Worm (Caenorhabditis elegans) whole organism, young adult: ENCODE measurements around the gene T10G3.8.

Experiments used
- B0336.3 ChIP-seq: fragments of 200-800 bp; sonication (Bioruptor generic); IDR thresholded peaks from 2 replicates; pipeline ENCODE4 v1.3.6; 2022; ENCODE audit warnings: missing genetic modification characterization, missing compliant biosample characterization
- D2030.7 ChIP-seq: fragments of 200-800 bp; sonication (Bioruptor generic); IDR thresholded peaks from 2 replicates; pipeline ENCODE4 v1.3.6; 2022; ENCODE audit warnings: missing genetic modification reagents, missing genetic modification characterization, missing compliant biosample characterization
- F33H1.4 ChIP-seq: fragments of 200-800 bp; sonication (Bioruptor generic); IDR thresholded peaks from 2 replicates; pipeline ENCODE4 v1.3.6; 2022; ENCODE audit warnings: missing genetic modification reagents, missing genetic modification characterization, missing compliant biosample characterization
- F57A8.1 ChIP-seq: fragments of 200-800 bp; sonication (Bioruptor generic); optimal IDR thresholded peaks from 2 replicates; lab custom pipeline; 2018; ENCODE audit warnings: mild to moderate bottlenecking, missing genetic modification characterization, moderate library complexity, missing compliant biosample characterization
- F57C9.4 ChIP-seq: sonication (generic microtip); optimal IDR thresholded peaks from 2 replicates; lab custom pipeline; 2017; ENCODE audit warnings: mild to moderate bottlenecking, missing genetic modification characterization, missing compliant biosample characterization
- K11D2.4 ChIP-seq: fragments of 200-800 bp; sonication (Bioruptor generic); IDR thresholded peaks from 2 replicates; pipeline ENCODE4 v1.3.6; 2022; ENCODE audit warnings: missing genetic modification reagents, missing genetic modification characterization, missing compliant biosample characterization
- T26A5.8 ChIP-seq: sonication (generic microtip); optimal IDR thresholded peaks from 2 replicates; lab custom pipeline; 2016; ENCODE audit warnings: missing genetic modification characterization, missing compliant biosample characterization
- Y56A3A.18 ChIP-seq: fragments of 200-800 bp; sonication (Bioruptor generic); IDR thresholded peaks from 2 replicates; pipeline ENCODE4 v1.3.6; 2022; ENCODE audit warnings: missing genetic modification reagents, missing genetic modification characterization, missing compliant biosample characterization
- Y67H2A.10 ChIP-seq: fragments of 200-800 bp; sonication (Bioruptor generic); conservative IDR thresholded peaks from 2 replicates; pipeline ENCODE4 v1.3.6; 2022; ENCODE audit warnings: missing genetic modification reagents, missing genetic modification characterization, missing compliant biosample characterization
- ZK185.1 ChIP-seq: sonication (generic microtip); optimal IDR thresholded peaks from 2 replicates; lab custom pipeline; 2016; ENCODE audit warnings: mild to moderate bottlenecking, missing genetic modification characterization, missing compliant biosample characterization; ENCODE audit not compliant: poor library complexity, severe bottlenecking
- atf-7 ChIP-seq: sonication (generic microtip); optimal IDR thresholded peaks from 2 replicates; lab custom pipeline; 2017; ENCODE audit warnings: mild to moderate bottlenecking, missing genetic modification characterization, missing compliant biosample characterization
- attf-5 ChIP-seq: fragments of 200-800 bp; sonication (Bioruptor generic); optimal IDR thresholded peaks from 2 replicates; lab custom pipeline; 2018; ENCODE audit warnings: mild to moderate bottlenecking, missing genetic modification characterization, missing compliant biosample characterization
- cebp-1 ChIP-seq, 2 experiments: fragments of 200-800 bp in 1 of 2; sonication (Bioruptor generic) in 1 of 2; sonication (generic microtip) in 1 of 2; IDR thresholded peaks in 1 of 2; optimal IDR thresholded peaks in 1 of 2; 2 replicates each; pipeline versions ENCODE4 v1.3.6 to Lab custom; 2017 to 2022; ENCODE audit warnings: missing compliant biosample characterization in 2 of 2, missing genetic modification characterization in 2 of 2, mild to moderate bottlenecking in 1 of 2, missing genetic modification reagents in 1 of 2, moderate library complexity in 1 of 2
- cebp-2 ChIP-seq: fragments of 200-800 bp; sonication (Bioruptor generic); IDR thresholded peaks from 2 replicates; pipeline ENCODE4 v1.3.6; 2022; ENCODE audit warnings: missing genetic modification characterization, missing compliant biosample characterization
- ceh-100 ChIP-seq: fragments of 200-800 bp; sonication (Bioruptor generic); IDR thresholded peaks from 2 replicates; pipeline ENCODE4 v1.3.6; 2022; ENCODE audit warnings: missing genetic modification reagents, missing genetic modification characterization, missing compliant biosample characterization
- ceh-91 ChIP-seq: fragments of 200-800 bp; sonication (Bioruptor generic); IDR thresholded peaks from 2 replicates; pipeline ENCODE4 v1.3.6; 2022; ENCODE audit warnings: missing genetic modification reagents, missing genetic modification characterization, missing compliant biosample characterization
- die-1 ChIP-seq: sonication (generic microtip); optimal IDR thresholded peaks from 2 replicates; lab custom pipeline; 2016; ENCODE audit warnings: missing genotype, mild to moderate bottlenecking, missing genetic modification characterization, missing compliant biosample characterization
- dpff-1 ChIP-seq: sonication (generic microtip); optimal IDR thresholded peaks from 2 replicates; lab custom pipeline; 2017; ENCODE audit warnings: mild to moderate bottlenecking, missing genetic modification characterization, missing compliant biosample characterization
- dpl-1 ChIP-seq: fragments of 150-350 bp; optimal IDR thresholded peaks from 2 replicates; lab custom pipeline; 2014; ENCODE audit warnings: missing biosample characterization, missing genetic modification reagents, missing genetic modification characterization
- ekl-4 ChIP-seq: fragments of 200-800 bp; sonication (Bioruptor generic); IDR thresholded peaks from 2 replicates; pipeline ENCODE4 v1.3.6; 2022; ENCODE audit warnings: missing genetic modification reagents, missing genetic modification characterization, missing compliant biosample characterization
- him-1 ChIP-seq: sonication (generic microtip); optimal IDR thresholded peaks from 2 replicates; lab custom pipeline; 2016; ENCODE audit warnings: missing genotype, missing genetic modification reagents, missing genetic modification characterization, missing compliant biosample characterization
- hmg-1.2 ChIP-seq: fragments of 200-800 bp; sonication (Bioruptor generic); IDR thresholded peaks from 2 replicates; pipeline ENCODE4 v1.3.6; 2022; ENCODE audit warnings: missing genetic modification reagents, missing genetic modification characterization, missing compliant biosample characterization
- hrde-1 ChIP-seq: sonication (generic microtip); optimal IDR thresholded peaks from 2 replicates; lab custom pipeline; 2016; ENCODE audit warnings: missing genetic modification characterization, mild to moderate bottlenecking, missing compliant biosample characterization, moderate library complexity, missing genotype, missing genetic modification reagents, borderline replicate concordance
- hsf-1 ChIP-seq: fragments of 200-800 bp; sonication (Bioruptor generic); IDR thresholded peaks from 2 replicates; pipeline ENCODE4 v1.3.6; 2022; ENCODE audit warnings: missing genetic modification reagents, missing genetic modification characterization, missing compliant biosample characterization
- let-607 ChIP-seq, 2 experiments: fragments of 200-800 bp in 1 of 2; sonication (Bioruptor generic) in 1 of 2; sonication (generic microtip) in 1 of 2; optimal IDR thresholded peaks; 2 replicates each; lab custom pipeline; 2016 to 2018; ENCODE audit warnings: mild to moderate bottlenecking in 2 of 2, missing compliant biosample characterization in 2 of 2, missing genetic modification characterization in 2 of 2, moderate library complexity in 2 of 2, missing genotype in 1 of 2
- lin-40 ChIP-seq: sonication (generic microtip); optimal IDR thresholded peaks from 2 replicates; lab custom pipeline; 2016; ENCODE audit warnings: missing genetic modification characterization, mild to moderate bottlenecking, missing compliant biosample characterization, missing genotype, missing genetic modification reagents
- lin-54 ChIP-seq: fragments of 200-800 bp; sonication (Bioruptor generic); optimal IDR thresholded peaks from 2 replicates; lab custom pipeline; 2018; ENCODE audit warnings: mild to moderate bottlenecking, missing genetic modification characterization, missing compliant biosample characterization
- nfya-1 ChIP-seq: sonication (generic microtip); optimal IDR thresholded peaks from 2 replicates; lab custom pipeline; 2017; ENCODE audit warnings: antibody characterized with exemption, missing compliant biosample characterization, missing genetic modification characterization, borderline replicate concordance; ENCODE audit not compliant: insufficient read depth
- nfyb-1 ChIP-seq: fragments of 200-800 bp; sonication (Bioruptor generic); IDR thresholded peaks from 2 replicates; pipeline ENCODE4 v1.3.6; 2022; ENCODE audit warnings: missing genetic modification reagents, missing genetic modification characterization, missing compliant biosample characterization
- pha-4 ChIP-seq: fragments of 150-350 bp; sonication (generic microtip); optimal IDR thresholded peaks from 2 replicates; lab custom pipeline; 2014; ENCODE audit warnings: missing biosample characterization, missing genetic modification reagents, missing genetic modification characterization
- repo-1 ChIP-seq: sonication (generic microtip); optimal IDR thresholded peaks from 2 replicates; lab custom pipeline; 2017; ENCODE audit warnings: mild to moderate bottlenecking, missing genetic modification characterization, missing compliant biosample characterization
- rpc-1 ChIP-seq, 2 experiments: fragments of 150-350 bp in 1 of 2; sonication (generic microtip) in 1 of 2; optimal IDR thresholded peaks; 2 replicates each; lab custom pipeline; 2014 to 2018; ENCODE audit warnings: missing biosample characterization in 1 of 2, missing genetic modification characterization in 1 of 2, missing genetic modification reagents in 1 of 2, missing genotype in 1 of 2
- snpc-3.4 ChIP-seq: sonication (generic microtip); optimal IDR thresholded peaks from 2 replicates; lab custom pipeline; 2017; ENCODE audit warnings: missing genetic modification characterization, mild to moderate bottlenecking, missing compliant biosample characterization, antibody characterized with exemption, moderate library complexity, missing genotype, missing genetic modification reagents
- snpc-4 ChIP-seq, 5 experiments: fragments of 150-350 bp in 1 of 5; sonication (generic microtip) in 4 of 5; optimal IDR thresholded peaks; 2 replicates each; lab custom pipeline; 2014 to 2018; ENCODE audit warnings: missing genetic modification characterization in 5 of 5, missing biosample characterization in 3 of 5, antibody characterized with exemption in 2 of 5, mild to moderate bottlenecking in 2 of 5, missing compliant biosample characterization in 2 of 5, missing genotype in 2 of 5, moderate library complexity in 2 of 5, missing genetic modification reagents in 1 of 5
- tlf-1 ChIP-seq: fragments of 200-800 bp; sonication (Bioruptor generic); optimal IDR thresholded peaks from 2 replicates; lab custom pipeline; 2018; ENCODE audit warnings: mild to moderate bottlenecking, missing genetic modification characterization, missing compliant biosample characterization
- unc-130 ChIP-seq: sonication (generic microtip); optimal IDR thresholded peaks from 2 replicates; lab custom pipeline; 2016; ENCODE audit warnings: missing genetic modification reagents, missing genetic modification characterization, missing compliant biosample characterization
- xnd-1 ChIP-seq: sonication (generic microtip); optimal IDR thresholded peaks from 2 replicates; lab custom pipeline; 2016; ENCODE audit warnings: missing genotype, missing genetic modification reagents, missing genetic modification characterization, missing compliant biosample characterization
- zim-3 ChIP-seq: sonication (generic microtip); optimal IDR thresholded peaks from 2 replicates; lab custom pipeline; 2017; ENCODE audit warnings: mild to moderate bottlenecking, missing genetic modification characterization, moderate library complexity, missing compliant biosample characterization
- ztf-18 ChIP-seq: sonication (generic microtip); optimal IDR thresholded peaks from 2 replicates; lab custom pipeline; 2016; ENCODE audit warnings: missing genotype, mild to moderate bottlenecking, missing genetic modification characterization, missing compliant biosample characterization
- ztf-22 ChIP-seq: fragments of 200-800 bp; sonication (Bioruptor generic); optimal IDR thresholded peaks from 2 replicates; lab custom pipeline; 2018; ENCODE audit warnings: mild to moderate bottlenecking, missing genetic modification characterization, moderate library complexity, missing compliant biosample characterization

Gene T10G3.8

ce11 chrV:13462974-13463373 lies 13.3 kb downstream of the T10G3.8 start, which contains the start of gene frm-10 (continued):
- TF ChIP-seq lin-40: peak; percentile 69
- TF ChIP-seq ztf-18 (tag; lab: Kevin White, UChicago): peak; percentile 39
- no peak for TF ChIP-seq nfya-1
- TF ChIP-seq dpl-1 (GFP tag; lab: Kevin White, UChicago): no peak
- TF ChIP-seq attf-5: peak; percentile 93
- no peak for TF ChIP-seq unc-130 (GFP tag; lab: Kevin White, UChicago)
- peak; percentile 93 for TF ChIP-seq hmg-1.2 (GFP tag; lab: Robert Waterston, UW)
- no peak for TF ChIP-seq him-1
- no peak for TF ChIP-seq Y56A3A.18 (GFP tag; lab: Robert Waterston, UW)
- TF ChIP-seq pha-4: peak; percentile 34
- no peak for TF ChIP-seq xnd-1 (tag; lab: Kevin White, UChicago)
- TF ChIP-seq F57A8.1: no peak
- TF ChIP-seq zim-3: no peak
- no peak for TF ChIP-seq ceh-91
- peak; percentile 74; the same call in 1 of the 2 replicates for TF ChIP-seq nfyb-1 (GFP tag; lab: Robert Waterston, UW)
- no peak for TF ChIP-seq D2030.7 (GFP tag; lab: Robert Waterston, UW)
- no peak for TF ChIP-seq Y67H2A.10 (GFP tag; lab: Robert Waterston, UW)
- peak; percentile 84 for TF ChIP-seq atf-7 (tag; lab: Kevin White, UChicago)
- no peak for TF ChIP-seq ekl-4 (GFP tag; lab: Robert Waterston, UW)
- no peak for TF ChIP-seq T26A5.8
- TF ChIP-seq snpc-3.4 (tag; lab: Kevin White, UChicago): no peak
- no peak for TF ChIP-seq die-1 (tag; lab: Kevin White, UChicago)
- peak; percentile 78; the same call in 1 of the 2 replicates for TF ChIP-seq B0336.3 (GFP tag; lab: Robert Waterston, UW)
- TF ChIP-seq tlf-1: no peak
- TF ChIP-seq ZK185.1 (tag; lab: Kevin White, UChicago): peak; percentile 54
- no peak for TF ChIP-seq lin-54 (GFP tag; lab: Kevin White, UChicago)
- TF ChIP-seq hsf-1 (GFP tag; lab: Robert Waterston, UW): no peak

ce11 chrV:13459323-13459722 lies 16.9 kb downstream of the T10G3.8 start, which contains the start of gene bath-39:
bath-39 (plus strand) TSS chrV:13459459.
- TF ChIP-seq hmg-1.2 (GFP tag; lab: Robert Waterston, UW): no peak

ce11 chrV:13457858-13458257 lies 18.4 kb downstream of the T10G3.8 start, which contains the start of gene F25H9.2:
F25H9.2 (plus strand) TSS chrV:13458083.
- no peak for TF ChIP-seq F33H1.4 (GFP tag; lab: Robert Waterston, UW)
- TF ChIP-seq snpc-4 (GFP tag; optimal IDR thresholded peaks at IDR 0.05; lab: Kevin White, UChicago): no peak
- TF ChIP-seq snpc-4 (tag; optimal IDR thresholded peaks at IDR 0.05; lab: Kevin White, UChicago): no peak
- no peak for TF ChIP-seq K11D2.4 (GFP tag; lab: Robert Waterston, UW)
- no peak for TF ChIP-seq B0336.3 (GFP tag; lab: Robert Waterston, UW)
- TF ChIP-seq hrde-1 (tag; lab: Kevin White, UChicago): no peak
- no peak for TF ChIP-seq ceh-100 (GFP tag; lab: Robert Waterston, UW)
- TF ChIP-seq repo-1 (tag; lab: Kevin White, UChicago): no peak
- no peak for TF ChIP-seq snpc-3.4 (tag; lab: Kevin White, UChicago)
- no peak for TF ChIP-seq let-607 (tag; optimal IDR thresholded peaks at IDR 0.05; lab: Kevin White, UChicago)
- no peak for TF ChIP-seq F57C9.4 (tag; lab: Kevin White, UChicago)
- no peak for TF ChIP-seq ztf-22 (GFP tag; lab: Kevin White, UChicago)
- TF ChIP-seq rpc-1 (optimal IDR thresholded peaks at IDR 0.05; lab: Kevin White, UChicago): no peak
- TF ChIP-seq rpc-1 (tag; optimal IDR thresholded peaks at IDR 0.05; lab: Kevin White, UChicago): no peak
- no peak for TF ChIP-seq cebp-2 (GFP tag; lab: Robert Waterston, UW)
- TF ChIP-seq lin-40: no peak
- TF ChIP-seq tlf-1: no peak
- TF ChIP-seq cebp-1 (GFP tag; IDR thresholded peaks at IDR 0.05; lab: Robert Waterston, UW): no peak
- no peak for TF ChIP-seq cebp-1 (tag; optimal IDR thresholded peaks at IDR 0.05; lab: Kevin White, UChicago)
- no peak for TF ChIP-seq attf-5
- TF ChIP-seq dpff-1: no peak
